Worm (Caenorhabditis elegans): ENCODE measurements around the gene fbxa-96.

DNA sequence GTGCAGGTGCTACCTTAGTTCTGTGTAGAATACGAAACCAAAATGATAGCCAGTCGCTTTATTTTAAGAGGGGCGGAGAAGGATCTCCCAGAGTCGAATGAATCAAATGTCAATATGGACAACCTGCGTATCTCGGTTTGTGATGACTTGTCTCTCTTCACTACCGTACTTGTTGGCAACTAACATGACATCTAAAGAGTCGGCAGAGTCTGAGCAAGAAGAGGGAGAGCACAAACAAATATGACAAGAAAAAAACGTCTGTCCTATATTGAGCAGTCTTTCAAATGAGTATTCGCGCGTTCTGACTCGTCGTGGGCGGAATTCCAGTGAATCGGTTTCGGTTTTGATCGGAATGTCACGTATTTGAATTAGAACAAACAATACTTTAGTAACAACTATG lies 34.8 kb upstream of the fbxa-96 start, which contains the start of gene F09B12.7:
- TF ChIP-seq fkh-4 (tag; optimal IDR thresholded peaks at IDR 0.05; ENCODE audit: borderline replicate concordance) (no peak), unc-62 (GFP tag; optimal IDR thresholded peaks at IDR 0.05) (no peak), mep-1 (tag; optimal IDR thresholded peaks at IDR 0.05) (no peak), egl-27 (tag; optimal IDR thresholded peaks at IDR 0.05) (no peak), F16B12.6 (tag; optimal IDR thresholded peaks at IDR 0.05) (no peak), mef-2 (tag; optimal IDR thresholded peaks at IDR 0.05) (no peak), lsy-2 (tag; optimal IDR thresholded peaks at IDR 0.05) (no peak), ets-5 (GFP tag; IDR thresholded peaks at IDR 0.05) (no peak), jun-1 (tag; optimal IDR thresholded peaks at IDR 0.05) (no peak), sptf-1 (tag; optimal IDR thresholded peaks at IDR 0.05) (no peak), nhr-84 (tag; optimal IDR thresholded peaks at IDR 0.05) (no peak), lin-35 (GFP tag; optimal IDR thresholded peaks at IDR 0.05) (no peak), nhr-28 (tag; optimal IDR thresholded peaks at IDR 0.05) (no peak), pqm-1 (tag; optimal IDR thresholded peaks at IDR 0.05) (no peak)

Data from whole organism, L1 larva.